Fruit fly (Drosophila melanogaster) whole organism, embryonic: ENCODE results near the gene CG32271.

Source experiments
- ATbp ChIP-seq: fragments of 200-800 bp; sonication (Bioruptor generic); optimal IDR thresholded peaks from 2 replicates; lab custom pipeline; 2017; ENCODE audit warnings: missing biosample characterization, mild to moderate bottlenecking, missing genetic modification characterization, missing genetic modification reagents
- Aef1 ChIP-seq: fragments of 200-800 bp; sonication (Bioruptor generic); IDR thresholded peaks from 3 replicates; pipeline ENCODE4 v1.3.6; 2022; ENCODE audit warnings: missing biosample characterization, missing genetic modification characterization
- Atf6 ChIP-seq: fragments of 200-800 bp; sonication (Bioruptor generic); IDR thresholded peaks from 2 replicates; pipeline ENCODE4 v1.3.6; 2022; ENCODE audit warnings: missing biosample characterization, missing genetic modification characterization
- B-H2 ChIP-seq: fragments of 200-800 bp; sonication (Bioruptor generic); optimal IDR thresholded peaks from 2 replicates; lab custom pipeline; 2018; ENCODE audit warnings: missing biosample characterization, mild to moderate bottlenecking, missing genetic modification characterization
- BEAF-32 ChIP-seq: fragments of 200-800 bp; sonication (Bioruptor generic); optimal IDR thresholded peaks from 3 replicates; lab custom pipeline; 2017; ENCODE audit warnings: missing biosample characterization, missing genetic modification characterization, mild to moderate bottlenecking, moderate library complexity, missing genetic modification reagents
- Bgb ChIP-seq: fragments of 200-800 bp; sonication (Bioruptor generic); IDR thresholded peaks from 2 replicates; pipeline ENCODE4 v1.3.6; 2022; ENCODE audit warnings: missing biosample characterization, missing genetic modification characterization; ENCODE audit not compliant: partially characterized antibody
- Bteb2 ChIP-seq: fragments of 200-800 bp; sonication (Bioruptor generic); optimal IDR thresholded peaks from 2 replicates; lab custom pipeline; 2016; ENCODE audit warnings: missing biosample characterization, missing genetic modification characterization
- CG1024 ChIP-seq: fragments of 200-800 bp; sonication (Bioruptor generic); IDR thresholded peaks from 2 replicates; pipeline ENCODE4 v1.3.6; 2022; ENCODE audit warnings: missing biosample characterization, missing genetic modification characterization
- CG11093 ChIP-seq: fragments of 200-800 bp; sonication (Bioruptor generic); IDR thresholded peaks from 3 replicates; pipeline ENCODE4 v1.3.6; 2022; ENCODE audit warnings: missing biosample characterization, missing genetic modification characterization
- CG11247 ChIP-seq: fragments of 200-800 bp; sonication (Bioruptor generic); IDR thresholded peaks from 2 replicates; pipeline ENCODE4 v1.3.6; 2022; ENCODE audit warnings: missing biosample characterization, missing genetic modification characterization
- CG11695 ChIP-seq: fragments of 200-800 bp; sonication (Bioruptor generic); IDR thresholded peaks from 3 replicates; pipeline ENCODE4 v1.3.6; 2022; ENCODE audit warnings: missing biosample characterization, missing genetic modification characterization
- CG12659 ChIP-seq: fragments of 200-800 bp; sonication (Bioruptor generic); optimal IDR thresholded peaks from 3 replicates; lab custom pipeline; 2017; ENCODE audit warnings: mild to moderate bottlenecking, missing biosample characterization, missing genetic modification reagents, missing genetic modification characterization
- CG13624 ChIP-seq: fragments of 200-800 bp; sonication (Bioruptor generic); optimal IDR thresholded peaks from 2 replicates; lab custom pipeline; 2016; ENCODE audit warnings: missing biosample characterization, missing genetic modification characterization
- CG15696 ChIP-seq: fragments of 200-800 bp; sonication (Bioruptor generic); optimal IDR thresholded peaks from 2 replicates; lab custom pipeline; 2019; ENCODE audit warnings: missing biosample characterization, mild to moderate bottlenecking, missing genetic modification characterization, moderate library complexity
- CG1603 ChIP-seq: fragments of 200-800 bp; sonication (Bioruptor generic); optimal IDR thresholded peaks from 2 replicates; lab custom pipeline; 2019; ENCODE audit warnings: missing biosample characterization, mild to moderate bottlenecking, missing genetic modification characterization, moderate library complexity
- CG1832 ChIP-seq: fragments of 200-800 bp; sonication (Bioruptor generic); optimal IDR thresholded peaks from 2 replicates; lab custom pipeline; 2017; ENCODE audit warnings: missing biosample characterization, mild to moderate bottlenecking, missing genetic modification characterization, inconsistent platforms
- CG2129 ChIP-seq: fragments of 200-800 bp; sonication (Bioruptor generic); IDR thresholded peaks from 2 replicates; pipeline ENCODE4 v1.3.6; 2022; ENCODE audit warnings: missing biosample characterization, missing genetic modification characterization; ENCODE audit not compliant: partially characterized antibody
- CG2678 ChIP-seq: fragments of 200-800 bp; sonication (Bioruptor generic); optimal IDR thresholded peaks from 3 replicates; lab custom pipeline; 2019; ENCODE audit warnings: missing biosample characterization, mild to moderate bottlenecking, missing genetic modification characterization, moderate library complexity
- CG30020 ChIP-seq: fragments of 200-800 bp; optimal IDR thresholded peaks from 2 replicates; lab custom pipeline; 2019; ENCODE audit warnings: missing biosample characterization, mild to moderate bottlenecking, missing genetic modification characterization, moderate library complexity
- CG34224 ChIP-seq: fragments of 200-800 bp; sonication (Bioruptor generic); IDR thresholded peaks from 3 replicates; pipeline ENCODE4 v1.3.6; 2022; ENCODE audit warnings: missing biosample characterization, missing genetic modification characterization; ENCODE audit not compliant: partially characterized antibody
- CG3995 ChIP-seq: fragments of 200-800 bp; sonication (Bioruptor generic); optimal IDR thresholded peaks from 3 replicates; lab custom pipeline; 2016; ENCODE audit warnings: missing biosample characterization, missing genetic modification characterization
- CG7271 ChIP-seq: fragments of 200-800 bp; sonication (Bioruptor generic); optimal IDR thresholded peaks from 2 replicates; lab custom pipeline; 2018; ENCODE audit warnings: missing biosample characterization, mild to moderate bottlenecking, missing genetic modification characterization, moderate library complexity
- CG7745 ChIP-seq: fragments of 200-800 bp; sonication (Bioruptor generic); optimal IDR thresholded peaks from 2 replicates; lab custom pipeline; 2018; ENCODE audit warnings: missing biosample characterization, mild to moderate bottlenecking, missing genetic modification characterization, moderate library complexity
- CG7963 ChIP-seq: fragments of 200-800 bp; sonication (Bioruptor generic); IDR thresholded peaks from 3 replicates; pipeline ENCODE4 v1.3.6; 2022; ENCODE audit warnings: missing biosample characterization, missing genetic modification characterization; ENCODE audit not compliant: partially characterized antibody
- CG8290 ChIP-seq, 3 experiments: fragments of 200-800 bp; sonication (Bioruptor generic); optimal IDR thresholded peaks; 2 replicates each; lab custom pipeline; 2016 to 2019; ENCODE audit warnings: missing biosample characterization in 3 of 3, missing genetic modification characterization in 3 of 3, mild to moderate bottlenecking in 2 of 3, moderate library complexity in 1 of 3
- CG9817 ChIP-seq: fragments of 200-800 bp; sonication (Bioruptor generic); optimal IDR thresholded peaks from 2 replicates; lab custom pipeline; 2018; ENCODE audit warnings: missing biosample characterization, mild to moderate bottlenecking, missing genetic modification characterization, moderate library complexity
- Dbx ChIP-seq: fragments of 200-800 bp; sonication (Bioruptor generic); IDR thresholded peaks from 3 replicates; pipeline ENCODE4 v1.3.6; 2022; ENCODE audit warnings: missing biosample characterization, missing genetic modification characterization
- Dll ChIP-seq: fragments of 200-800 bp; sonication (Bioruptor generic); IDR thresholded peaks from 4 replicates; pipeline ENCODE4 v1.3.6; 2022; ENCODE audit warnings: missing biosample characterization, missing genetic modification characterization; ENCODE audit not compliant: partially characterized antibody
- Ets65A ChIP-seq: fragments of 200-800 bp; sonication (Bioruptor generic); peaks from one replicate; lab custom pipeline; 2016; ENCODE audit warnings: missing biosample characterization, missing genetic modification characterization
- Fer1 ChIP-seq: fragments of 200-800 bp; sonication (Bioruptor generic); optimal IDR thresholded peaks from 2 replicates; lab custom pipeline; 2017; ENCODE audit warnings: missing biosample characterization, mild to moderate bottlenecking, missing genetic modification characterization
- Lpt ChIP-seq: fragments of >200 bp; optimal IDR thresholded peaks from 2 replicates; lab custom pipeline; 2018; ENCODE audit warnings: missing biosample characterization, missing genetic modification characterization
- Med ChIP-seq: fragments of 200-800 bp; sonication (Bioruptor generic); peaks from one replicate; lab custom pipeline; 2016; ENCODE audit warnings: missing biosample characterization, missing genetic modification characterization, mild to moderate bottlenecking, inconsistent platforms, moderate library complexity
- Ptx1 ChIP-seq: fragments of 200-800 bp; sonication (Bioruptor generic); IDR thresholded peaks from 2 replicates; pipeline ENCODE4 v1.3.6; 2022; ENCODE audit warnings: missing biosample characterization, missing genetic modification characterization
- ap ChIP-seq: fragments of 200-800 bp; sonication (Bioruptor generic); IDR thresholded peaks from 2 replicates; pipeline ENCODE4 v1.3.6; 2022; ENCODE audit warnings: missing biosample characterization, missing genetic modification characterization
- ara ChIP-seq: fragments of 200-800 bp; sonication (Bioruptor generic); IDR thresholded peaks from 2 replicates; pipeline ENCODE4 v1.3.6; 2022; ENCODE audit warnings: missing biosample characterization, missing genetic modification characterization
- bigmax ChIP-seq: fragments of 200-800 bp; sonication (Bioruptor generic); optimal IDR thresholded peaks from 2 replicates; lab custom pipeline; 2018; ENCODE audit warnings: missing biosample characterization, mild to moderate bottlenecking, missing genetic modification characterization
- chinmo ChIP-seq: fragments of 200-800 bp; sonication (Bioruptor generic); IDR thresholded peaks from 4 replicates; pipeline ENCODE4 v1.3.6; 2022; ENCODE audit warnings: missing biosample characterization, missing genetic modification characterization; ENCODE audit not compliant: partially characterized antibody
- crc ChIP-seq: fragments of 200-800 bp; sonication (Bioruptor generic); optimal IDR thresholded peaks from 2 replicates; lab custom pipeline; 2016; ENCODE audit warnings: missing biosample characterization, missing genetic modification characterization
- fd64A ChIP-seq: fragments of 200-800 bp; sonication (Bioruptor generic); optimal IDR thresholded peaks from 3 replicates; lab custom pipeline; 2018; ENCODE audit warnings: missing biosample characterization, mild to moderate bottlenecking, missing genetic modification characterization
- ftz-f1 ChIP-seq: fragments of 200-800 bp; sonication (Bioruptor generic); optimal IDR thresholded peaks from 2 replicates; lab custom pipeline; 2016; ENCODE audit warnings: missing biosample characterization, missing genetic modification characterization
- lilli ChIP-seq: fragments of 200-800 bp; sonication (Bioruptor generic); optimal IDR thresholded peaks from 3 replicates; lab custom pipeline; 2016; ENCODE audit warnings: missing biosample characterization, missing genetic modification characterization
- peb ChIP-seq: fragments of 200-800 bp; sonication (Bioruptor generic); IDR thresholded peaks from 2 replicates; pipeline ENCODE4 v1.3.6; 2022; ENCODE audit warnings: missing biosample characterization, missing genetic modification characterization
- pho ChIP-seq: fragments of 200-800 bp; sonication (Bioruptor generic); optimal IDR thresholded peaks from 2 replicates; lab custom pipeline; 2016; ENCODE audit warnings: missing biosample characterization, missing genetic modification characterization
- phol ChIP-seq: fragments of 200-800 bp; sonication (Bioruptor generic); optimal IDR thresholded peaks from 3 replicates; lab custom pipeline; 2018; ENCODE audit warnings: missing biosample characterization, mild to moderate bottlenecking, missing genetic modification characterization, moderate library complexity
- pum ChIP-seq: fragments of 200-800 bp; sonication (Bioruptor generic); optimal IDR thresholded peaks from 2 replicates; lab custom pipeline; 2016; ENCODE audit warnings: missing biosample characterization, missing genetic modification characterization
- repo ChIP-seq: fragments of 200-800 bp; sonication (Bioruptor generic); optimal IDR thresholded peaks from 2 replicates; lab custom pipeline; 2016; ENCODE audit warnings: missing biosample characterization, missing genetic modification characterization
- run ChIP-seq: fragments of 200-800 bp; sonication (Bioruptor generic); optimal IDR thresholded peaks from 3 replicates; lab custom pipeline; 2018; ENCODE audit warnings: missing biosample characterization, mild to moderate bottlenecking, missing genetic modification characterization
- sisA ChIP-seq: fragments of 200-800 bp; sonication (Bioruptor generic); IDR thresholded peaks from 2 replicates; pipeline ENCODE4 v1.3.6; 2022; ENCODE audit warnings: missing biosample characterization, missing genetic modification characterization
- slou ChIP-seq: fragments of 200-800 bp; sonication (Bioruptor generic); optimal IDR thresholded peaks from 3 replicates; lab custom pipeline; 2016; ENCODE audit warnings: missing biosample characterization, missing genetic modification characterization
- so ChIP-seq: fragments of 200-800 bp; sonication (Bioruptor generic); IDR thresholded peaks from 3 replicates; pipeline ENCODE4 v1.3.6; 2022; ENCODE audit warnings: missing biosample characterization, missing genetic modification characterization
- sr ChIP-seq: fragments of 200-800 bp; sonication (Bioruptor generic); IDR thresholded peaks from 3 replicates; pipeline ENCODE4 v1.3.6; 2022; ENCODE audit warnings: missing biosample characterization, missing genetic modification characterization
- wor ChIP-seq: fragments of 200-800 bp; sonication (Bioruptor generic); IDR thresholded peaks from 2 replicates; pipeline ENCODE4 v1.3.6; 2022; ENCODE audit warnings: missing biosample characterization, missing genetic modification characterization

The CG32271 gene

DNA sequence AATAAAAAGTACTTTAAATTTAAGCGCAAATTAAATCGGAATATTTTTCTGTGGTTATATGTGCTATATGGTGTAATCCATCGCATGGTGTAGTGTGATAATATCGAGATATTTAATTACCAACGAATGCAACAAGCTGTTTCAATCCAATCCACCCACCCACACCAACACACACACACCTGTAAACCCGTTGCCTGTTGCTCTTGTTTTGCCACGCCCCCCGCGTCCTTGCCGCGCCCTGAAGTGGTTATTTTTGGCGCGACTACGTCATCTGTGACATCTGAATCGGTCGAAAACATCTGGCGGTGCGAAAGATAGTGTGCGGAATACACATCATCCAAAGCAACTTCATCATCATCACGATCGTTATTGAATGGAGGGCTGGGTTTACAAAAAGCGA, 37.6 kb downstream of the CG32271 start (continued):
- no peak for TF ChIP-seq CG15696 (tag; lab: Kevin White, UChicago)
- no peak for TF ChIP-seq B-H2
- TF ChIP-seq phol (tag; lab: Kevin White, UChicago): no peak
- TF ChIP-seq wor: no peak
- 0 out of 3 replicates have a peak, but pooled peaks have one; percentile 29 for TF ChIP-seq sr
- no peak for TF ChIP-seq ap
- peak; percentile 52 for TF ChIP-seq ftz-f1 (GFP tag; lab: Kevin White, UChicago)
- TF ChIP-seq CG7745 (tag; lab: Kevin White, UChicago): no peak
- TF ChIP-seq sisA: no peak
- no peak for TF ChIP-seq Bteb2 (GFP tag; lab: Kevin White, UChicago)
- TF ChIP-seq Ets65A (GFP tag; lab: Kevin White, UChicago): no peak
- no peak for TF ChIP-seq so (GFP tag; lab: Robert Waterston, UW)
- no peak for TF ChIP-seq slou
- TF ChIP-seq Dbx (GFP tag; lab: Robert Waterston, UW): no peak
- no peak for TF ChIP-seq CG13624
- no peak for TF ChIP-seq CG12659 (GFP tag; lab: Kevin White, UChicago)
- no peak for TF ChIP-seq Lpt
- TF ChIP-seq CG1024 (GFP tag; lab: Robert Waterston, UW): no peak
- TF ChIP-seq CG2129 (GFP tag; lab: Robert Waterston, UW): no peak
- no peak for TF ChIP-seq ATbp
- TF ChIP-seq run (tag; lab: Kevin White, UChicago): no peak
- TF ChIP-seq Fer1: no peak
- no peak for TF ChIP-seq CG1832 (GFP tag; lab: Kevin White, UChicago)
- no peak for TF ChIP-seq CG2678
- no peak for TF ChIP-seq bigmax (GFP tag; lab: Kevin White, UChicago)
- TF ChIP-seq repo (GFP tag; lab: Kevin White, UChicago): no peak

DNA sequence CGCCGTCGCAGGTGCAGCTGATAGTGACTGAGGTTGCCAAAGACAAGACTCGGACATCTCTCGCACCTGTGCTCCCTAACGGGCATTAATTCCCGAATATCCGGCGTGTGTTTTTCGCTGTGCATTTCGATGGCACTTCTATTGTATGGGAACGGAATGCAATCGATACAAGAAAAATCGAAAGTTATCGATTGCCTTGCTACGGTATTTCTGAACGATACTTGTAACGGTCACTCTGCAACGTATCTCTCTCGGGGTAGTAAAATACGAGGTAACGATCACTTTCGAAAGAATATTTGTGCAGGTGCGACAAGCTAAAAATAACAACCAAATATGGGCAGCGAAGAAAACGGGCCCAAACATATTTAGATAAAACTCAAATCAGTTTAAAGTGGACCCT, 38.0 kb downstream of the CG32271 start, which contains the start of gene CG32280:
Gene CG32280, plus strand, starts transcription at position 231 of the 400 bp plus-strand sequence.
- TF ChIP-seq ara (GFP tag; lab: Robert Waterston, UW): no peak
- TF ChIP-seq CG11247 (GFP tag; lab: Robert Waterston, UW): no peak
- TF ChIP-seq CG34224 (GFP tag; lab: Robert Waterston, UW): peak; percentile 90
- TF ChIP-seq pum: peak; percentile 6
- peak; percentile 87 for TF ChIP-seq Med (GFP tag; lab: Kevin White, UChicago)
- no peak for TF ChIP-seq Aef1 (GFP tag; lab: Robert Waterston, UW)
- TF ChIP-seq CG7963 (GFP tag; lab: Robert Waterston, UW): peak; percentile 66; the same call in 2 of the 3 replicates
- peak; percentile 82 for TF ChIP-seq Dll (GFP tag; lab: Robert Waterston, UW)
- peak; percentile 85 for TF ChIP-seq BEAF-32
- TF ChIP-seq crc (GFP tag; lab: Kevin White, UChicago): no peak
- peak; percentile 92; the same call in 3 of the 4 replicates for TF ChIP-seq chinmo (GFP tag; lab: Robert Waterston, UW)
- TF ChIP-seq CG9817 (tag; lab: Kevin White, UChicago): no peak
- TF ChIP-seq peb: no peak
- peak; percentile 31 for TF ChIP-seq CG30020 (tag; lab: Kevin White, UChicago)
- peak; percentile 95 for TF ChIP-seq Bgb
- TF ChIP-seq pho: no peak
- peak; percentile 68 for TF ChIP-seq CG1603 (tag; lab: Kevin White, UChicago)
- TF ChIP-seq Ptx1 (GFP tag; lab: Robert Waterston, UW): peak; percentile 25; the same call in 1 of the 2 replicates
- TF ChIP-seq CG11093 (GFP tag; lab: Robert Waterston, UW): no peak
- TF ChIP-seq Atf6 (GFP tag; lab: Robert Waterston, UW): peak; percentile 40; the same call in 1 of the 2 replicates
- peak; percentile 68 for TF ChIP-seq CG7271 (tag; lab: Kevin White, UChicago)
- no peak for TF ChIP-seq CG11695 (GFP tag; lab: Robert Waterston, UW)
- peak; percentile 19 for TF ChIP-seq CG8290 (GFP tag; optimal IDR thresholded peaks at IDR 0.05; lab: Kevin White, UChicago)
- TF ChIP-seq CG8290 (tag; optimal IDR thresholded peaks at IDR 0.05; lab: Kevin White, UChicago): no peak
- peak; percentile 48 for TF ChIP-seq lilli (GFP tag; lab: Kevin White, UChicago)
- TF ChIP-seq CG3995 (GFP tag; lab: Kevin White, UChicago): peak; percentile 77
- no peak for TF ChIP-seq fd64A (GFP tag; lab: Kevin White, UChicago)
